Worm (Caenorhabditis elegans): ENCODE data around the gene C04G6.13.
A peak's percentile ranks its signal among the peaks of the same experiment; 100 is the strongest.

Gene C04G6.13

DNA sequence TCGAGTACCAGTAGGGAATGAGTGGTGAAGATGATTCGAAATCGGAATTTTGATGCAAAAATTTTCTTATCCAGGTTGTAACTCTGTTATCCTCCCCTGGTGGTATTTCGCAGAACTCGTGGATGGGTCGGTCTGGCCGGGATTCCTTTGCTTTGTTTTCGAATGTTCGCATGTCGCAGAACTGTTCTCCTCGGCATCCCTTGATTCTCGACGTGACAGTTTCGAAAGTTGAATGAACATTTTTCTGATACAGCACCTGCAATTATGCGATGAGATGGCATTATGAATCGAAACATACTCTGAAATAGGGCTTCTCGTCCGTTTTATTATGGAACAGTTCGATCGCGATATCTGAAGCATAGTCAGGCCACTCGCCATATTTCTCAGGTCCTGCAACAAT, 37.8 kb upstream of the C04G6.13 start:
- TF ChIP-seq nhr-129 (tag; optimal IDR thresholded peaks at IDR 0.05), result no peak
- TF ChIP-seq unc-39 (tag; optimal IDR thresholded peaks at IDR 0.05), result no peak
- TF ChIP-seq snpc-4 (tag; optimal IDR thresholded peaks at IDR 0.05), result no peak
- no peak for TF ChIP-seq sem-4 (tag; optimal IDR thresholded peaks at IDR 0.05)
- no peak for TF ChIP-seq ZK546.5 (tag; optimal IDR thresholded peaks at IDR 0.05)
- no peak for TF ChIP-seq egl-27 (tag; optimal IDR thresholded peaks at IDR 0.05)
- no peak for TF ChIP-seq ztf-11 (tag; optimal IDR thresholded peaks at IDR 0.05)
- no peak for TF ChIP-seq dmd-4 (tag; optimal IDR thresholded peaks at IDR 0.05)
- TF ChIP-seq unc-55 (GFP tag; optimal IDR thresholded peaks at IDR 0.05), result no peak
- no peak for TF ChIP-seq lin-13 (GFP tag; optimal IDR thresholded peaks at IDR 0.05)
- no peak for TF ChIP-seq F13H6.1 (tag; optimal IDR thresholded peaks at IDR 0.05)
- TF ChIP-seq peb-1 (tag; optimal IDR thresholded peaks at IDR 0.05), result no peak
- no peak for TF ChIP-seq Y55F3AM.14 (GFP tag; optimal IDR thresholded peaks at IDR 0.05)
- TF ChIP-seq fos-1 (tag; optimal IDR thresholded peaks at IDR 0.05), result no peak
- TF ChIP-seq R02D3.7 (tag; optimal IDR thresholded peaks at IDR 0.05), result no peak
- no peak for TF ChIP-seq mdl-1 (tag; optimal IDR thresholded peaks at IDR 0.05)
- no peak for TF ChIP-seq alr-1 (tag; optimal IDR thresholded peaks at IDR 0.05)

DNA sequence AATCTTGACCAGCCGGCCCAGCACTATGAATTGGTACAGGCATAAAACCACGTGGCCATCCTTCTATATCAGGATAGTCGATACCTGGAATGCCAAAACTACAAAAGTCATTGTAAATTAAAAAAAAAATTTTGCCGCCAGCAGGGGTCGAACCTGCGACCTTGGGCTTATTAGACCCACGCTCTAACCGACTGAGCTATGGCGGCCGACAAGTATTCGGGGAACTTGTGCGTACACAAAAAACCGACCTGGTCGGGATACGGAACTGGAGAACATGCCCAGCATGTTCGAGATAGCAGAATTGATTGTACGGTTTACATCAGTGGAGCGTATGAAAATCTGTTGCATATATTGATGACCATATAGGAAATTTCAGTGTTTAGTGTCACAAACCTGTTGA, 36.7 kb upstream of the C04G6.13 start:
- TF ChIP-seq nhr-129 (tag; optimal IDR thresholded peaks at IDR 0.05) (peak; percentile 61), snpc-4 (tag; optimal IDR thresholded peaks at IDR 0.05) (peak; percentile 98), nhr-11 (tag; optimal IDR thresholded peaks at IDR 0.05) (no peak), unc-62 (GFP tag; optimal IDR thresholded peaks at IDR 0.05) (no peak), lsy-2 (tag; optimal IDR thresholded peaks at IDR 0.05) (peak; percentile 63 to 81), sem-4 (tag; optimal IDR thresholded peaks at IDR 0.05) (peak; percentile 47), ztf-1 (GFP tag; conservative IDR thresholded peaks at IDR 0.05) (no peak), C34F6.9 (tag; optimal IDR thresholded peaks at IDR 0.05) (peak; percentile 35), R02D3.7 (tag; optimal IDR thresholded peaks at IDR 0.05) (no peak), lin-13 (GFP tag; optimal IDR thresholded peaks at IDR 0.05) (peak; percentile 31), nhr-12 (tag; optimal IDR thresholded peaks at IDR 0.05) (no peak), nhr-21 (tag; optimal IDR thresholded peaks at IDR 0.05) (peak; percentile 45), crh-2 (tag; optimal IDR thresholded peaks at IDR 0.05) (peak; percentile 68), ceh-82 (tag; optimal IDR thresholded peaks at IDR 0.05) (no peak), nhr-25 (tag; optimal IDR thresholded peaks at IDR 0.05) (peak; percentile 26), mdl-1 (tag; optimal IDR thresholded peaks at IDR 0.05) (peak in 1 of 2 experiments; percentile 8), blmp-1 (tag; optimal IDR thresholded peaks at IDR 0.05; ENCODE audit: insufficient read depth) (no peak), F13H6.1 (tag; optimal IDR thresholded peaks at IDR 0.05) (peak; percentile 71), gmeb-1 (tag; optimal IDR thresholded peaks at IDR 0.05) (peak; percentile 62), lin-11 (tag; optimal IDR thresholded peaks at IDR 0.05) (peak; percentile 44), fos-1 (tag; optimal IDR thresholded peaks at IDR 0.05) (peak; percentile 30), sma-9 (GFP tag; optimal IDR thresholded peaks at IDR 0.05) (peak; percentile 66), sma-9 (tag; optimal IDR thresholded peaks at IDR 0.05) (no peak), sma-3 (GFP tag; optimal IDR thresholded peaks at IDR 0.05) (peak; percentile 73), nhr-77 (tag; optimal IDR thresholded peaks at IDR 0.05) (peak; percentile 24), ztf-11 (tag; optimal IDR thresholded peaks at IDR 0.05) (no peak), Y55F3AM.14 (GFP tag; optimal IDR thresholded peaks at IDR 0.05) (no peak), nhr-10 (tag; optimal IDR thresholded peaks at IDR 0.05) (no peak), aly-2 (tag; optimal IDR thresholded peaks at IDR 0.05) (no peak), elt-3 (tag; optimal IDR thresholded peaks at IDR 0.05) (no peak), ceh-16 (tag; optimal IDR thresholded peaks at IDR 0.05) (no peak)

DNA sequence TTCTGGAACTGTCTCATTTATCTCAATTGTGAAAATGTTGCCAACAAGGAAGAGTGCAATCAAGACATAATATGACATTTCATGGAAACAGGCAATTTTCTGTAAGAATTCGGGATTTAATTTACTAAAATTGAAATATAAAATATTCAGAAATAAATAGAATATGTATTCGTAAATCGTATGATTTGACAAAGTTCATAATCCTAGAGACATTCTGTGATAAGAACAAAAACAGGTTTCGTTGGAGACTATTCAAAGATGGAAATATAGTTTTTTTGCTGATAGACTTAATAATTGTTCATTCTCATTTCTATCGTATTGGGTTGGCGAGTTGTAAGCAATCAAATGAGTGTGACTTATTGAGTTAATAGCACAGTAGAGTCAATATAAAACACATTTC, 36.0 kb upstream of the C04G6.13 start, which contains the start of gene C27A2.12:
C27A2.12 (minus strand) TSS at position 101 of the 400 bp plus-strand sequence.
- TF ChIP-seq nhr-6 (tag; optimal IDR thresholded peaks at IDR 0.05) (no peak), mdl-1 (tag; optimal IDR thresholded peaks at IDR 0.05) (no peak), mbf-1 (tag; optimal IDR thresholded peaks at IDR 0.05) (no peak), ZK546.5 (tag; optimal IDR thresholded peaks at IDR 0.05) (no peak), ztf-1 (GFP tag; conservative IDR thresholded peaks at IDR 0.05) (no peak), gmeb-1 (tag; optimal IDR thresholded peaks at IDR 0.05) (no peak), ceh-16 (tag; optimal IDR thresholded peaks at IDR 0.05) (no peak), sma-3 (GFP tag; optimal IDR thresholded peaks at IDR 0.05) (no peak), nhr-10 (tag; optimal IDR thresholded peaks at IDR 0.05) (no peak), ztf-4 (tag; optimal IDR thresholded peaks at IDR 0.05) (no peak), skn-1 (tag; optimal IDR thresholded peaks at IDR 0.05) (no peak), aly-2 (tag; optimal IDR thresholded peaks at IDR 0.05) (no peak), nhr-129 (tag; optimal IDR thresholded peaks at IDR 0.05) (no peak), sem-4 (tag; optimal IDR thresholded peaks at IDR 0.05) (no peak), nhr-77 (tag; optimal IDR thresholded peaks at IDR 0.05) (no peak), alr-1 (tag; optimal IDR thresholded peaks at IDR 0.05) (no peak), unc-62 (GFP tag; optimal IDR thresholded peaks at IDR 0.05) (no peak)
